Fruit fly (Drosophila melanogaster) whole organism, embryonic: Measurements from ENCODE around the gene Cyp4ac1.

Source experiments
- BtbVII ChIP-seq: fragments of 200-800 bp; sonication (Bioruptor generic); optimal IDR thresholded peaks from 3 replicates; lab custom pipeline; 2017; ENCODE audit warnings: missing biosample characterization, mild to moderate bottlenecking, missing genetic modification characterization
- CG10147 ChIP-seq: fragments of 200-800 bp; sonication (Bioruptor generic); optimal IDR thresholded peaks from 2 replicates; lab custom pipeline; 2019; ENCODE audit warnings: missing biosample characterization, mild to moderate bottlenecking, missing genetic modification characterization, moderate library complexity
- CG10431 ChIP-seq: fragments of 200-800 bp; sonication (Bioruptor generic); optimal IDR thresholded peaks from 3 replicates; lab custom pipeline; 2018; ENCODE audit warnings: missing biosample characterization, mild to moderate bottlenecking, missing genetic modification characterization
- CG10959 ChIP-seq: fragments of 200-800 bp; sonication (Bioruptor generic); IDR thresholded peaks from 2 replicates; pipeline ENCODE4 v1.3.6; 2022; ENCODE audit warnings: missing biosample characterization, missing genetic modification characterization
- CG11695 ChIP-seq: fragments of 200-800 bp; sonication (Bioruptor generic); IDR thresholded peaks from 3 replicates; pipeline ENCODE4 v1.3.6; 2022; ENCODE audit warnings: missing biosample characterization, missing genetic modification characterization
- CG12769 ChIP-seq: fragments of 200-800 bp; sonication (Bioruptor generic); optimal IDR thresholded peaks from 2 replicates; lab custom pipeline; 2019; ENCODE audit warnings: missing biosample characterization, mild to moderate bottlenecking, missing genetic modification characterization, moderate library complexity
- CG12942 ChIP-seq: fragments of 200-800 bp; sonication (Bioruptor generic); optimal IDR thresholded peaks from 3 replicates; lab custom pipeline; 2016; ENCODE audit warnings: missing biosample characterization, missing genetic modification characterization
- CG15011 ChIP-seq: fragments of 200-800 bp; sonication (Bioruptor generic); optimal IDR thresholded peaks from 3 replicates; lab custom pipeline; 2018; ENCODE audit warnings: missing biosample characterization, mild to moderate bottlenecking, missing genetic modification characterization
- CG15601 ChIP-seq: fragments of 200-800 bp; sonication (Bioruptor generic); optimal IDR thresholded peaks from 3 replicates; lab custom pipeline; 2019; ENCODE audit warnings: missing biosample characterization, mild to moderate bottlenecking, missing genetic modification characterization, moderate library complexity
- CG18764 ChIP-seq: fragments of 200-800 bp; sonication (Bioruptor generic); optimal IDR thresholded peaks from 3 replicates; lab custom pipeline; 2016; ENCODE audit warnings: missing biosample characterization, missing genetic modification characterization
- CG31365 ChIP-seq: fragments of 200-800 bp; sonication (Bioruptor generic); optimal IDR thresholded peaks from 2 replicates; lab custom pipeline; 2018; ENCODE audit warnings: missing biosample characterization, mild to moderate bottlenecking, missing genetic modification characterization
- CG33213 ChIP-seq: fragments of 200-800 bp; sonication (Bioruptor generic); optimal IDR thresholded peaks from 3 replicates; lab custom pipeline; 2016; ENCODE audit warnings: missing biosample characterization, missing genetic modification characterization
- CG3847 ChIP-seq: fragments of 200-800 bp; sonication (Bioruptor generic); IDR thresholded peaks from 2 replicates; pipeline ENCODE4 v1.3.6; 2022; ENCODE audit warnings: missing biosample characterization, missing genetic modification characterization
- CG3995 ChIP-seq: fragments of 200-800 bp; sonication (Bioruptor generic); optimal IDR thresholded peaks from 3 replicates; lab custom pipeline; 2016; ENCODE audit warnings: missing biosample characterization, missing genetic modification characterization
- CG42726 ChIP-seq: fragments of 200-800 bp; sonication (Bioruptor generic); IDR thresholded peaks from 2 replicates; pipeline ENCODE4 v1.3.6; 2022; ENCODE audit warnings: missing biosample characterization, missing genetic modification characterization; ENCODE audit not compliant: partially characterized antibody
- CG4730 ChIP-seq: fragments of 200-800 bp; sonication (Bioruptor generic); IDR thresholded peaks from 2 replicates; pipeline ENCODE4 v1.3.6; 2022; ENCODE audit warnings: missing biosample characterization, missing genetic modification characterization
- CG7928 ChIP-seq: fragments of 200-800 bp; sonication (Bioruptor generic); optimal IDR thresholded peaks from 2 replicates; lab custom pipeline; 2017; ENCODE audit warnings: missing biosample characterization, mild to moderate bottlenecking, missing genetic modification characterization
- CHES-1-like ChIP-seq: fragments of 200-800 bp; sonication (Bioruptor generic); optimal IDR thresholded peaks from 2 replicates; lab custom pipeline; 2016; ENCODE audit warnings: missing biosample characterization, missing genetic modification characterization
- CTCF ChIP-seq: fragments of 200-800 bp; sonication (Bioruptor generic); optimal IDR thresholded peaks from 2 replicates; lab custom pipeline; 2017; ENCODE audit warnings: missing biosample characterization, mild to moderate bottlenecking, missing genetic modification characterization, moderate library complexity
- Dip2 ChIP-seq: fragments of 200-800 bp; sonication (Bioruptor generic); IDR thresholded peaks from 2 replicates; pipeline ENCODE4 v1.3.6; 2022; ENCODE audit warnings: missing biosample characterization, missing genetic modification characterization
- Drgx ChIP-seq: fragments of 200-800 bp; sonication (Bioruptor generic); IDR thresholded peaks from 2 replicates; pipeline ENCODE4 v1.3.6; 2022; ENCODE audit warnings: missing biosample characterization, missing genetic modification characterization
- Hand ChIP-seq: fragments of 200-800 bp; sonication (Bioruptor generic); optimal IDR thresholded peaks from 2 replicates; lab custom pipeline; 2017; ENCODE audit warnings: mild to moderate bottlenecking, missing biosample characterization, missing genetic modification reagents, missing genetic modification characterization
- Hsf ChIP-seq: fragments of 200-800 bp; sonication (Bioruptor generic); optimal IDR thresholded peaks from 3 replicates; lab custom pipeline; 2016; ENCODE audit warnings: missing biosample characterization, missing genetic modification characterization
- Kr ChIP-seq: fragments of 200-800 bp; sonication (Bioruptor generic); optimal IDR thresholded peaks from 2 replicates; lab custom pipeline; 2017; ENCODE audit warnings: missing biosample characterization, mild to moderate bottlenecking, missing genetic modification characterization
- Max ChIP-seq: fragments of 200-800 bp; sonication (Bioruptor generic); optimal IDR thresholded peaks from 2 replicates; lab custom pipeline; 2016; ENCODE audit warnings: missing biosample characterization, mild to moderate bottlenecking, missing genetic modification characterization
- Neu2 ChIP-seq: fragments of 200-800 bp; sonication (Bioruptor generic); optimal IDR thresholded peaks from 3 replicates; lab custom pipeline; 2016; ENCODE audit warnings: missing biosample characterization, missing genetic modification characterization, borderline replicate concordance
- PHDP ChIP-seq: fragments of 200-800 bp; sonication (Bioruptor generic); optimal IDR thresholded peaks from 3 replicates; lab custom pipeline; 2018; ENCODE audit warnings: missing biosample characterization, mild to moderate bottlenecking, missing genetic modification characterization, moderate library complexity
- Rfx ChIP-seq: fragments of 200-800 bp; sonication (Bioruptor generic); IDR thresholded peaks from 2 replicates; pipeline ENCODE4 v1.3.6; 2022; ENCODE audit warnings: missing biosample characterization, missing genetic modification characterization
- Sin3A ChIP-seq: fragments of >200 bp; optimal IDR thresholded peaks from 2 replicates; lab custom pipeline; 2018
- Sry-δ ChIP-seq: fragments of 200-800 bp; sonication (Bioruptor generic); optimal IDR thresholded peaks from 2 replicates; lab custom pipeline; 2016; ENCODE audit warnings: missing biosample characterization, missing genetic modification characterization
- Tbp ChIP-seq: fragments of >200 bp; optimal IDR thresholded peaks from 2 replicates; lab custom pipeline; 2018; ENCODE audit warnings: missing biosample characterization, missing genetic modification characterization
- bcd ChIP-seq: fragments of 200-800 bp; sonication (Bioruptor generic); optimal IDR thresholded peaks from 2 replicates; lab custom pipeline; 2017; ENCODE audit warnings: missing biosample characterization, mild to moderate bottlenecking, missing genetic modification characterization
- br ChIP-seq: fragments of >200 bp; optimal IDR thresholded peaks from 2 replicates; lab custom pipeline; 2017
- cad ChIP-seq: fragments of >200 bp; optimal IDR thresholded peaks from 2 replicates; lab custom pipeline; 2017; ENCODE audit warnings: missing biosample characterization, missing genetic modification characterization
- caup ChIP-seq: fragments of 200-800 bp; sonication (Bioruptor generic); optimal IDR thresholded peaks from 3 replicates; lab custom pipeline; 2017; ENCODE audit warnings: missing biosample characterization, mild to moderate bottlenecking, missing genetic modification characterization, moderate library complexity; ENCODE audit not compliant: severe bottlenecking
- crc ChIP-seq: fragments of 200-800 bp; sonication (Bioruptor generic); optimal IDR thresholded peaks from 2 replicates; lab custom pipeline; 2016; ENCODE audit warnings: missing biosample characterization, missing genetic modification characterization
- crol ChIP-seq: fragments of 200-800 bp; sonication (Bioruptor generic); IDR thresholded peaks from 2 replicates; pipeline ENCODE4 v1.3.6; 2022; ENCODE audit warnings: missing biosample characterization, missing genetic modification characterization
- dysf ChIP-seq: fragments of 200-800 bp; sonication (Bioruptor generic); IDR thresholded peaks from 3 replicates; pipeline ENCODE4 v1.3.6; 2022; ENCODE audit warnings: missing biosample characterization, missing genetic modification characterization
- eve ChIP-seq, 2 experiments: fragments of >200 bp; optimal IDR thresholded peaks; 2 replicates each; lab custom pipeline; 2017; ENCODE audit warnings: missing biosample characterization in 2 of 2, missing genetic modification characterization in 2 of 2
- jing ChIP-seq: fragments of 200-800 bp; sonication (Bioruptor generic); optimal IDR thresholded peaks from 2 replicates; lab custom pipeline; 2018; ENCODE audit warnings: missing biosample characterization, mild to moderate bottlenecking, missing genetic modification characterization
- kni ChIP-seq: fragments of 200-800 bp; sonication (Bioruptor generic); optimal IDR thresholded peaks from 3 replicates; lab custom pipeline; 2017; ENCODE audit warnings: mild to moderate bottlenecking, missing biosample characterization, missing genetic modification reagents, missing genetic modification characterization
- lola ChIP-seq, 3 experiments: fragments of >200 bp in 2 of 3; fragments of 200-800 bp in 1 of 3; sonication (Bioruptor generic) in 1 of 3; optimal IDR thresholded peaks; 2 replicates each; lab custom pipeline; 2017 to 2019; ENCODE audit warnings: missing biosample characterization in 3 of 3, missing genetic modification characterization in 3 of 3, mild to moderate bottlenecking in 1 of 3, moderate library complexity in 1 of 3
- nerfin-1 ChIP-seq: fragments of 200-800 bp; sonication (Bioruptor generic); optimal IDR thresholded peaks from 3 replicates; lab custom pipeline; 2019; ENCODE audit warnings: missing biosample characterization, mild to moderate bottlenecking, missing genetic modification characterization, moderate library complexity
- onecut ChIP-seq: fragments of 200-800 bp; sonication (Bioruptor generic); IDR thresholded peaks from 2 replicates; pipeline ENCODE4 v1.3.6; 2022; ENCODE audit warnings: missing biosample characterization, missing genetic modification characterization
- pita ChIP-seq: fragments of 200-800 bp; sonication (Bioruptor generic); optimal IDR thresholded peaks from 2 replicates; lab custom pipeline; 2017; ENCODE audit warnings: missing biosample characterization, mild to moderate bottlenecking, missing genetic modification characterization
- pros ChIP-seq: fragments of 200-800 bp; sonication (Bioruptor generic); optimal IDR thresholded peaks from 3 replicates; lab custom pipeline; 2019; ENCODE audit warnings: missing biosample characterization, mild to moderate bottlenecking, missing genetic modification characterization, moderate library complexity
- ro ChIP-seq: fragments of 200-800 bp; sonication (Bioruptor generic); IDR thresholded peaks from 2 replicates; pipeline ENCODE4 v1.3.6; 2022; ENCODE audit warnings: missing biosample characterization, missing genetic modification characterization
- sd ChIP-seq: fragments of 200-800 bp; sonication (Bioruptor generic); optimal IDR thresholded peaks from 3 replicates; lab custom pipeline; 2018; ENCODE audit warnings: missing biosample characterization, mild to moderate bottlenecking, missing genetic modification characterization, moderate library complexity
- seq ChIP-seq: fragments of 200-800 bp; sonication (Bioruptor generic); IDR thresholded peaks from 2 replicates; pipeline ENCODE4 v1.3.6; 2022; ENCODE audit warnings: missing biosample characterization, missing genetic modification characterization

Gene Cyp4ac1

DNA sequence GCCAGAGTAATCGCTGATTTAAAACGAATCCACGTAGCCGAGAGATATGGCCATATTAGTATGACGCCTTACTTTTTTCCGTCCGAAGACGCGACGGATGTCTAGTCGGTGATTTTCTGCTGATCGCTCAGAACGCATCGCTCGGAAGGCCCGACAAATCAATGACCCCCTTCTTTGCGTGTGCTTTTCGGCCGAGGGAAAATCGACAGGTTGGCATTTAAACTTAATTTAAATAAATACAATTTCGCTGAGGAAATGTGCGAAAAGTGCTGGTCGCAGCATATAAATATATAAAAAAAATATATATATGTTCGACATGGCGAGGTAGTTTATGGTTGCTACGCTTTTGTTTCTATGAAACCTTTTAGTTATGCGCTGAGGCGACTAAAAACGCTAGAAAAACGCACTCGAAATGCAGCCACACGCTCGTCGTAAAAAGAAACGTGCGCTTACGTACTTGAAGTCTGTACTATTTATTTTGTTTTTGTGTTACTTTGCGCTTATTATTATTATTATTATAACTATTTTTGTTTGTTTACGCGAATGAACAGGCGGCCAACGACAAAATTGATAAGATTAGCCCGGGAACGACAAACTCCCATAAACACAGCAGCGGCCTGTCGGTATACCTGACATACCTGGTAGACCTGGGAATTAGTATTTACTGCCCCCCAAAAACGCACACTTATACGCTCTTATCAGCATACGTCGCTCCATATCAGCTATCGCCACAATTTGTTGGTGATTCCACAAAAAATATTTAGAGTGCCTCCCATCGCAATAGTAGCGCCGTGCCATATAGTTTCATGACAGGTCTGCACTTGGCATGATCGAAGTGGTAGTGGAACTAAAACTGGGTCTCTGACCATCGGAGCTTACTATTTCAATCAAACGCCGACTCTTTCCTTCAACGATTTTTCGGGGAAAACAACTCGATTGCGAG is 30.6 kb upstream of the Cyp4ac1 start (continued):
- TF ChIP-seq onecut, result no peak
- TF ChIP-seq nerfin-1 (tag; lab: Kevin White, UChicago), result no peak
- no peak for TF ChIP-seq CG11695 (GFP tag; lab: Robert Waterston, UW)
- TF ChIP-seq br (lab: Kevin White, UChicago), result no peak
- TF ChIP-seq bcd (GFP tag; lab: Kevin White, UChicago), result no peak
- TF ChIP-seq Sin3A (lab: Kevin White, UChicago), result no peak
- TF ChIP-seq CG15601 (tag; lab: Kevin White, UChicago), result peak; percentile 21
- no peak for TF ChIP-seq Drgx (GFP tag; lab: Robert Waterston, UW)
- TF ChIP-seq CG4730 (GFP tag; lab: Robert Waterston, UW), result no peak
- no peak for TF ChIP-seq Hsf (GFP tag; lab: Kevin White, UChicago)
- peak; percentile 45 for TF ChIP-seq BtbVII (GFP tag; lab: Kevin White, UChicago)
- TF ChIP-seq CG3995 (GFP tag; lab: Kevin White, UChicago), result no peak
- TF ChIP-seq CHES-1-like (GFP tag; lab: Kevin White, UChicago), result no peak
- TF ChIP-seq Max (GFP tag; lab: Kevin White, UChicago), result no peak
- 0 out of 2 replicates have a peak, but pooled peaks have one; percentile 12 for TF ChIP-seq seq (GFP tag; lab: Robert Waterston, UW)
- TF ChIP-seq ro, result no peak
- TF ChIP-seq Neu2 (GFP tag; lab: Kevin White, UChicago), result no peak
- TF ChIP-seq PHDP (tag; lab: Kevin White, UChicago), result peak; percentile 19
- TF ChIP-seq Hand (GFP tag; lab: Kevin White, UChicago), result no peak
- no peak for TF ChIP-seq CG12942 (GFP tag; lab: Kevin White, UChicago)
- TF ChIP-seq CG10959 (GFP tag; lab: Robert Waterston, UW), result no peak
- TF ChIP-seq dysf (GFP tag; lab: Robert Waterston, UW), result no peak
- TF ChIP-seq CG33213 (GFP tag; lab: Kevin White, UChicago), result no peak
- TF ChIP-seq lola (GFP tag; optimal IDR thresholded peaks at IDR 0.05; lab: Kevin White, UChicago), result no peak
- no peak for TF ChIP-seq CG18764 (GFP tag; lab: Kevin White, UChicago)

- TF ChIP-seq Rfx (GFP tag; lab: Robert Waterston, UW) (no peak), sd (tag; lab: Kevin White, UChicago) (no peak), CG10147 (GFP tag; lab: Kevin White, UChicago) (no peak), cad (peak; percentile 20), onecut (no peak), Dip2 (GFP tag; lab: Robert Waterston, UW) (no peak), CG31365 (tag; lab: Kevin White, UChicago) (no peak), CG15011 (GFP tag; lab: Kevin White, UChicago) (no peak), Kr (GFP tag; lab: Kevin White, UChicago) (peak; percentile 74), CG10431 (no peak), kni (GFP tag; lab: Kevin White, UChicago) (peak; percentile 79), CG12769 (tag; lab: Kevin White, UChicago) (no peak), crol (GFP tag; lab: Robert Waterston, UW) (no peak), caup (GFP tag; lab: Kevin White, UChicago) (no peak), CG42726 (no peak), pita (GFP tag; lab: Kevin White, UChicago) (no peak), CG7928 (no peak), pros (GFP tag; lab: Kevin White, UChicago) (peak; percentile 68), eve (GFP tag; optimal IDR thresholded peaks at IDR 0.05; lab: Kevin White, UChicago) (peak in 1 of 2 experiments; percentile 49), Sry-δ (GFP tag; lab: Kevin White, UChicago) (no peak), Tbp (no peak), CG3847 (GFP tag; lab: Robert Waterston, UW) (no peak), jing (no peak), CTCF (GFP tag; lab: Kevin White, UChicago) (no peak), crc (GFP tag; lab: Kevin White, UChicago) (no peak)
Observed at dm6 chr2L:5234714-5235298, 29.0 kb upstream of the Cyp4ac1 start.
